Fruit fly (Drosophila melanogaster) whole organism, adult: Measurements from ENCODE around the gene CG12535.

ENCODE experiments used
- CG12768 ChIP-seq: fragments of 200-800 bp; sonication (Bioruptor generic); optimal IDR thresholded peaks from 2 replicates; lab custom pipeline; 2017; ENCODE audit warnings: missing biosample characterization, missing genetic modification characterization, mild to moderate bottlenecking, moderate library complexity, missing genetic modification reagents
- CG7101 ChIP-seq: fragments of 200-800 bp; sonication (Bioruptor generic); optimal IDR thresholded peaks from 2 replicates; lab custom pipeline; 2018; ENCODE audit warnings: missing biosample characterization, mild to moderate bottlenecking, missing genetic modification characterization, moderate library complexity
- kay ChIP-seq: fragments of 200-800 bp; sonication (Bioruptor generic); peaks from one replicate; lab custom pipeline; 2016; ENCODE audit warnings: missing biosample characterization, missing genetic modification characterization, borderline replicate concordance
- pad ChIP-seq: fragments of 200-800 bp; sonication (Bioruptor generic); optimal IDR thresholded peaks from 3 replicates; lab custom pipeline; 2017; ENCODE audit warnings: missing biosample characterization, missing genetic modification characterization, mild to moderate bottlenecking, moderate library complexity, missing genetic modification reagents
- tj ChIP-seq: fragments of 200-800 bp; sonication (Bioruptor generic); optimal IDR thresholded peaks from 3 replicates; lab custom pipeline; 2017; ENCODE audit warnings: missing biosample characterization, mild to moderate bottlenecking, missing genetic modification characterization, moderate library complexity
- toe ChIP-seq: fragments of 200-800 bp; sonication (Bioruptor generic); optimal IDR thresholded peaks from 2 replicates; lab custom pipeline; 2016; ENCODE audit warnings: missing biosample characterization, missing genetic modification characterization

DNA sequence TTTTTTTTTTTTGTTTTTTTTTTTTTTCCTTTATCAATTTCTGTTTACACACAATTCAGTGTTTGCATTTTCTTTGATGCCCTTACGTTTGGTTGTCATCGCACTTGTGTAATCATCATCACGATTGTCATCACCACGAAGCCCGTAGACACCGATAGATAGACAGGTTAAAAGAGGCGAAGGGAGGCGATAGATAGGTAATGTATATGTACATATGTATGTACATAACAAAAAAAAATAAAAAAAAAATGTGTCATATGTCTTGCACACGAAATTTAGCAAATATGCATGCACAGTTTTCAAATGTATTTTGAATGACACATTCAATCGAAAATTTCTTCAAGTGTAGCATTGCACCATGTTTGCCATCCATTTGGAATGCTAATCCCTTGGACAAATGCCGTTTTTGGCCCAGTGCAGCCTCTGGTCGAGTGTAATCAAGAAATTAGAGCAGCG lies 91.0 kb downstream of the CG12535 start:
- peak; percentile 27 for TF ChIP-seq CG7101
- no peak for TF ChIP-seq pad (GFP tag; lab: Kevin White, UChicago)
- TF ChIP-seq toe, result no peak
- TF ChIP-seq tj (GFP tag; lab: Kevin White, UChicago), result no peak
- peak; percentile 45 for TF ChIP-seq kay
- no peak for TF ChIP-seq CG12768 (GFP tag; lab: Kevin White, UChicago)
